Fruit fly (Drosophila melanogaster) whole organism, embryonic: ENCODE measurements around the gene CG33158.

ENCODE experiments used
- Ada2b ChIP-seq: fragments of 200-800 bp; sonication (Bioruptor generic); IDR thresholded peaks from 2 replicates; pipeline ENCODE4 v1.3.6; 2022; ENCODE audit warnings: missing biosample characterization, missing genetic modification characterization
- BtbVII ChIP-seq: fragments of 200-800 bp; sonication (Bioruptor generic); optimal IDR thresholded peaks from 3 replicates; lab custom pipeline; 2017; ENCODE audit warnings: missing biosample characterization, mild to moderate bottlenecking, missing genetic modification characterization
- Bteb2 ChIP-seq: fragments of 200-800 bp; sonication (Bioruptor generic); optimal IDR thresholded peaks from 2 replicates; lab custom pipeline; 2016; ENCODE audit warnings: missing biosample characterization, missing genetic modification characterization
- CG11504 ChIP-seq: fragments of 200-800 bp; sonication (Bioruptor generic); optimal IDR thresholded peaks from 3 replicates; lab custom pipeline; 2019; ENCODE audit warnings: missing biosample characterization, mild to moderate bottlenecking, missing genetic modification characterization, moderate library complexity
- CG12659 ChIP-seq: fragments of 200-800 bp; sonication (Bioruptor generic); optimal IDR thresholded peaks from 3 replicates; lab custom pipeline; 2017; ENCODE audit warnings: mild to moderate bottlenecking, missing biosample characterization, missing genetic modification reagents, missing genetic modification characterization
- CG13296 ChIP-seq: fragments of 200-800 bp; sonication (Bioruptor generic); optimal IDR thresholded peaks from 3 replicates; lab custom pipeline; 2018; ENCODE audit warnings: missing biosample characterization, mild to moderate bottlenecking, missing genetic modification characterization
- CG15601 ChIP-seq: fragments of 200-800 bp; sonication (Bioruptor generic); optimal IDR thresholded peaks from 3 replicates; lab custom pipeline; 2019; ENCODE audit warnings: missing biosample characterization, mild to moderate bottlenecking, missing genetic modification characterization, moderate library complexity
- CG16815 ChIP-seq: fragments of 200-800 bp; sonication (Bioruptor generic); optimal IDR thresholded peaks from 3 replicates; lab custom pipeline; 2017; ENCODE audit warnings: missing biosample characterization, mild to moderate bottlenecking, missing genetic modification characterization
- CG17385 ChIP-seq: fragments of 200-800 bp; sonication (Bioruptor generic); optimal IDR thresholded peaks from 3 replicates; lab custom pipeline; 2018; ENCODE audit warnings: missing biosample characterization, mild to moderate bottlenecking, missing genetic modification characterization
- CG17829 ChIP-seq: fragments of 200-800 bp; optimal IDR thresholded peaks from 2 replicates; lab custom pipeline; 2019; ENCODE audit warnings: missing biosample characterization, mild to moderate bottlenecking, missing genetic modification characterization, moderate library complexity
- CG18011 ChIP-seq: fragments of 200-800 bp; sonication (Bioruptor generic); optimal IDR thresholded peaks from 2 replicates; lab custom pipeline; 2017; ENCODE audit warnings: missing biosample characterization, missing genetic modification characterization, mild to moderate bottlenecking, moderate library complexity, missing genotype
- CG18262 ChIP-seq: fragments of 200-800 bp; optimal IDR thresholded peaks from 3 replicates; lab custom pipeline; 2019; ENCODE audit warnings: missing biosample characterization, mild to moderate bottlenecking, missing genetic modification characterization, moderate library complexity
- CG2129 ChIP-seq: fragments of 200-800 bp; sonication (Bioruptor generic); IDR thresholded peaks from 2 replicates; pipeline ENCODE4 v1.3.6; 2022; ENCODE audit warnings: missing biosample characterization, missing genetic modification characterization; ENCODE audit not compliant: partially characterized antibody
- CG2199 ChIP-seq: fragments of 200-800 bp; sonication (Bioruptor generic); IDR thresholded peaks from 3 replicates; pipeline ENCODE4 v1.3.6; 2022; ENCODE audit warnings: missing biosample characterization, missing genetic modification characterization
- CG2875 ChIP-seq: fragments of 200-800 bp; sonication (Bioruptor generic); optimal IDR thresholded peaks from 2 replicates; lab custom pipeline; 2017; ENCODE audit warnings: missing biosample characterization, mild to moderate bottlenecking, missing genetic modification characterization, missing genetic modification reagents
- CG3163 ChIP-seq: fragments of 200-800 bp; sonication (Bioruptor generic); optimal IDR thresholded peaks from 3 replicates; lab custom pipeline; 2016; ENCODE audit warnings: missing biosample characterization, missing genetic modification characterization
- CG3726 ChIP-seq: fragments of 200-800 bp; sonication (Bioruptor generic); IDR thresholded peaks from 3 replicates; pipeline ENCODE4, ENCODE4 v1.3.6; 2022; ENCODE audit warnings: missing biosample characterization, missing genetic modification characterization
- CG3838 ChIP-seq: fragments of 200-800 bp; sonication (Bioruptor generic); optimal IDR thresholded peaks from 3 replicates; lab custom pipeline; 2016; ENCODE audit warnings: missing biosample characterization, missing genetic modification characterization
- CG6654 ChIP-seq: fragments of 200-800 bp; sonication (Bioruptor generic); optimal IDR thresholded peaks from 2 replicates; lab custom pipeline; 2017; ENCODE audit warnings: missing biosample characterization, mild to moderate bottlenecking, missing genetic modification characterization
- CG6683 ChIP-seq: fragments of 200-800 bp; sonication (Bioruptor generic); optimal IDR thresholded peaks from 2 replicates; lab custom pipeline; 2017; ENCODE audit warnings: missing biosample characterization, mild to moderate bottlenecking, missing genetic modification characterization, missing genetic modification reagents
- CG8089 ChIP-seq: fragments of 200-800 bp; sonication (Bioruptor generic); optimal IDR thresholded peaks from 3 replicates; lab custom pipeline; 2016; ENCODE audit warnings: missing biosample characterization, missing genetic modification characterization
- CG8388 ChIP-seq: fragments of 200-800 bp; sonication (Bioruptor generic); optimal IDR thresholded peaks from 2 replicates; lab custom pipeline; 2019; ENCODE audit warnings: missing biosample characterization, mild to moderate bottlenecking, missing genetic modification characterization, moderate library complexity
- Dbx ChIP-seq: fragments of 200-800 bp; sonication (Bioruptor generic); IDR thresholded peaks from 3 replicates; pipeline ENCODE4 v1.3.6; 2022; ENCODE audit warnings: missing biosample characterization, missing genetic modification characterization
- Ets65A ChIP-seq: fragments of 200-800 bp; sonication (Bioruptor generic); peaks from one replicate; lab custom pipeline; 2016; ENCODE audit warnings: missing biosample characterization, missing genetic modification characterization
- Gug ChIP-seq: fragments of 200-800 bp; sonication (Bioruptor generic); IDR thresholded peaks from 4 replicates; pipeline ENCODE4 v1.3.6; 2022; ENCODE audit warnings: missing biosample characterization, missing genetic modification characterization
- MBD-R2 ChIP-seq: fragments of 200-800 bp; sonication (Bioruptor generic); IDR thresholded peaks from 2 replicates; pipeline ENCODE4 v1.3.6; 2022; ENCODE audit warnings: missing biosample characterization, missing genetic modification characterization
- Myb ChIP-seq: fragments of 200-800 bp; sonication (Bioruptor generic); optimal IDR thresholded peaks from 2 replicates; lab custom pipeline; 2016; ENCODE audit warnings: missing biosample characterization, missing genetic modification characterization
- NC2β ChIP-seq: fragments of 200-800 bp; sonication (Bioruptor generic); optimal IDR thresholded peaks from 2 replicates; lab custom pipeline; 2016; ENCODE audit warnings: missing biosample characterization, missing genetic modification characterization
- Oaz ChIP-seq: fragments of 200-800 bp; sonication (Bioruptor generic); IDR thresholded peaks from 2 replicates; pipeline ENCODE4 v1.3.6; 2022; ENCODE audit warnings: missing biosample characterization, missing genetic modification characterization
- Sry-β ChIP-seq: fragments of 200-800 bp; sonication (Bioruptor generic); optimal IDR thresholded peaks from 2 replicates; lab custom pipeline; 2018; ENCODE audit warnings: missing biosample characterization, mild to moderate bottlenecking, missing genetic modification characterization, moderate library complexity
- Ssrp ChIP-seq: fragments of 200-800 bp; sonication (Bioruptor generic); optimal IDR thresholded peaks from 2 replicates; lab custom pipeline; 2018; ENCODE audit warnings: missing biosample characterization, mild to moderate bottlenecking, missing genetic modification characterization, moderate library complexity
- TFAM ChIP-seq: fragments of 200-800 bp; sonication (Bioruptor generic); optimal IDR thresholded peaks from 2 replicates; lab custom pipeline; 2017; ENCODE audit warnings: missing biosample characterization, missing genetic modification characterization, inconsistent platforms
- Xbp1 ChIP-seq: fragments of 200-800 bp; sonication (Bioruptor generic); optimal IDR thresholded peaks from 3 replicates; lab custom pipeline; 2016; ENCODE audit warnings: missing biosample characterization, mild to moderate bottlenecking, missing genetic modification characterization
- ap ChIP-seq: fragments of 200-800 bp; sonication (Bioruptor generic); IDR thresholded peaks from 2 replicates; pipeline ENCODE4 v1.3.6; 2022; ENCODE audit warnings: missing biosample characterization, missing genetic modification characterization
- cwo ChIP-seq: fragments of 200-800 bp; sonication (Bioruptor generic); optimal IDR thresholded peaks from 3 replicates; lab custom pipeline; 2017; ENCODE audit warnings: missing biosample characterization, missing genetic modification characterization, mild to moderate bottlenecking, moderate library complexity, missing genetic modification reagents
- ewg ChIP-seq: fragments of 200-800 bp; sonication (Bioruptor generic); optimal IDR thresholded peaks from 3 replicates; lab custom pipeline; 2017; ENCODE audit warnings: mild to moderate bottlenecking, missing biosample characterization, missing genetic modification reagents, missing genetic modification characterization
- hkb ChIP-seq, 2 experiments: fragments of 200-800 bp in 1 of 2; fragments of >200 bp in 1 of 2; sonication (Bioruptor generic) in 1 of 2; IDR thresholded peaks in 1 of 2; optimal IDR thresholded peaks in 1 of 2; 2 replicates each; pipeline versions ENCODE4 v1.3.6 to Lab custom; 2017 to 2022; ENCODE audit warnings: missing biosample characterization in 1 of 2, missing genetic modification characterization in 1 of 2
- kni ChIP-seq: fragments of 200-800 bp; sonication (Bioruptor generic); optimal IDR thresholded peaks from 3 replicates; lab custom pipeline; 2017; ENCODE audit warnings: mild to moderate bottlenecking, missing biosample characterization, missing genetic modification reagents, missing genetic modification characterization
- knrl ChIP-seq: fragments of 200-800 bp; sonication (Bioruptor generic); IDR thresholded peaks from 3 replicates; pipeline ENCODE4 v1.3.6; 2022; ENCODE audit warnings: missing biosample characterization, missing genetic modification characterization; ENCODE audit not compliant: partially characterized antibody
- prd ChIP-seq, 3 experiments: fragments of >200 bp in 2 of 3; fragments of 200-800 bp in 1 of 3; sonication (Bioruptor generic) in 1 of 3; optimal IDR thresholded peaks in 2 of 3; IDR thresholded peaks in 1 of 3; 2 replicates in 2 of 3; 3 replicates in 1 of 3; pipeline versions ENCODE4 v1.3.6 to Lab custom; 2017 to 2022; ENCODE audit warnings: missing biosample characterization in 1 of 3, missing genetic modification characterization in 1 of 3
- repo ChIP-seq: fragments of 200-800 bp; sonication (Bioruptor generic); optimal IDR thresholded peaks from 2 replicates; lab custom pipeline; 2016; ENCODE audit warnings: missing biosample characterization, missing genetic modification characterization
- sisA ChIP-seq: fragments of 200-800 bp; sonication (Bioruptor generic); IDR thresholded peaks from 2 replicates; pipeline ENCODE4 v1.3.6; 2022; ENCODE audit warnings: missing biosample characterization, missing genetic modification characterization
- sna ChIP-seq: fragments of 200-800 bp; sonication (Bioruptor generic); IDR thresholded peaks from 2 replicates; pipeline ENCODE4 v1.3.6; 2022; ENCODE audit warnings: missing biosample characterization, missing genetic modification characterization; ENCODE audit not compliant: partially characterized antibody
- so ChIP-seq: fragments of 200-800 bp; sonication (Bioruptor generic); IDR thresholded peaks from 3 replicates; pipeline ENCODE4 v1.3.6; 2022; ENCODE audit warnings: missing biosample characterization, missing genetic modification characterization
- unpg ChIP-seq: fragments of 200-800 bp; sonication (Bioruptor generic); optimal IDR thresholded peaks from 3 replicates; lab custom pipeline; 2018; ENCODE audit warnings: missing biosample characterization, mild to moderate bottlenecking, missing genetic modification characterization, moderate library complexity
- vvl ChIP-seq: fragments of 200-800 bp; sonication (Bioruptor generic); IDR thresholded peaks from 2 replicates; pipeline ENCODE4 v1.3.6; 2022; ENCODE audit warnings: missing biosample characterization, missing genetic modification characterization
- zen ChIP-seq: fragments of 200-800 bp; sonication (Bioruptor generic); optimal IDR thresholded peaks from 3 replicates; lab custom pipeline; 2018; ENCODE audit warnings: missing biosample characterization, mild to moderate bottlenecking, missing genetic modification characterization, moderate library complexity
- zfh2 ChIP-seq: fragments of 200-800 bp; sonication (Bioruptor generic); optimal IDR thresholded peaks from 2 replicates; lab custom pipeline; 2016; ENCODE audit warnings: missing biosample characterization, missing genetic modification characterization

Gene CG33158

DNA sequence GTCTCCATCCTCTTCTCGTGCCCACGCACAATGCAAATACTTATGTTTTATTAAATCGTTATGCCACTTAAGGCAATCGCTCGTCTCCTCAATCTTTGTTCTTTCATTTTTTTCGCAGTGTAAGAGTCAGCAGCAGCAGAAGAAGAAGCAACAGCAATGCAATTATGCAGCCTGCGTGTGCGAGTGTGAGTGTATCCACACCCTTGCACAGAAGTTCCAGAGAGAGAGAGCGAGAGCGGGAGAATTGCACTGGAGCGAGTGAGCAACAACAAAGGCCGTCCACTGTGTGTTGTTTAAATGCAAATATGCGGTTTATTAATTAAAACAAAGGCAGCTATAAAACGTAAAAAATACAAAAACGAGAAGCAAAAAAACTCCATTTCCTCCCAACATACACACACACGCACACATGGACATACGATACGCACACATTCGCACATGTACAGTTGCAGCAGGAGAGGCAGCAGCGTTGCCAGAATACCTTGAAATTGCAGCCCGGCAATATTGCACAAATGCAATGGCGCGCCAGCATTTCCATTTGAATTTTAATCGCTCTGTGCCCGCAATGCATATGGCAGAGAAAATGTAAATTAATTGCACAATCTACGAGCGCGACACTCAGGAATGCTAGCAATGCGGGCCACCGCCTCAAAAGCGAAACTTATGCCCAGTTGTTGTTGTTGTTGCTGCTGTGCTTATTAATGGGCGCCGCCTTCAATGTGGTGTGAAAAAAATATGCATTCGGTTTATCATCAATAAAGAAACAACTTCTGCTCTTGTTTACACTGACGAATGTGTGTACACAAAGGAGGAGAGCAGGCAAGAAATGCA lies 10.6 kb upstream of the CG33158 start (continued):
- peak; percentile 59 for TF ChIP-seq NC2β
- TF ChIP-seq cwo (GFP tag; lab: Kevin White, UChicago): no peak
- no peak for TF ChIP-seq CG18011 (GFP tag; lab: Kevin White, UChicago)
- no peak for TF ChIP-seq BtbVII
- no peak for TF ChIP-seq Xbp1 (GFP tag; lab: Kevin White, UChicago)
- TF ChIP-seq Myb (GFP tag; lab: Kevin White, UChicago): no peak
- peak; percentile 34 for TF ChIP-seq CG18262
- TF ChIP-seq CG8388 (GFP tag; lab: Kevin White, UChicago): no peak
- TF ChIP-seq CG2199: no peak
- TF ChIP-seq CG8089 (GFP tag; lab: Kevin White, UChicago): peak; percentile 59
- TF ChIP-seq zfh2 (GFP tag; lab: Kevin White, UChicago): no peak
- TF ChIP-seq Ada2b (GFP tag; lab: Robert Waterston, UW): no peak
- no peak for TF ChIP-seq Ssrp (tag; lab: Kevin White, UChicago)
- TF ChIP-seq CG17829 (tag; lab: Kevin White, UChicago): peak; percentile 31
- no peak for TF ChIP-seq CG3726
- peak; percentile 94 for TF ChIP-seq kni (GFP tag; lab: Kevin White, UChicago)
- TF ChIP-seq repo: peak; percentile 19
- no peak for TF ChIP-seq Ets65A (GFP tag; lab: Kevin White, UChicago)
- TF ChIP-seq ewg (GFP tag; lab: Kevin White, UChicago): no peak
- TF ChIP-seq Bteb2 (GFP tag; lab: Kevin White, UChicago): no peak
- TF ChIP-seq hkb (optimal IDR thresholded peaks at IDR 0.05; lab: Kevin White, UChicago): no peak
- TF ChIP-seq hkb (GFP tag; IDR thresholded peaks at IDR 0.05; lab: Robert Waterston, UW): no peak
- TF ChIP-seq knrl: no peak
- peak; percentile 2 for TF ChIP-seq CG11504 (tag; lab: Kevin White, UChicago)
- peak; percentile 88 for TF ChIP-seq CG17385 (GFP tag; lab: Kevin White, UChicago)
- TF ChIP-seq MBD-R2 (GFP tag; lab: Robert Waterston, UW): no peak
- TF ChIP-seq CG2875: peak; percentile 59
- 0 out of 3 replicates have a peak, but pooled peaks have one; percentile 41 for TF ChIP-seq so
- TF ChIP-seq sna (GFP tag; lab: Robert Waterston, UW): no peak
- TF ChIP-seq vvl: peak; percentile 56; the same call in 1 of the 2 replicates
- TF ChIP-seq prd (optimal IDR thresholded peaks at IDR 0.05; lab: Kevin White, UChicago): no peak
- TF ChIP-seq prd (GFP tag; IDR thresholded peaks at IDR 0.05; lab: Robert Waterston, UW): peak; percentile 63
- no peak for TF ChIP-seq sisA (GFP tag; lab: Robert Waterston, UW)
- no peak for TF ChIP-seq CG2129 (GFP tag; lab: Robert Waterston, UW)
- TF ChIP-seq Sry-β (GFP tag; lab: Kevin White, UChicago): no peak
- TF ChIP-seq CG3838 (GFP tag; lab: Kevin White, UChicago): no peak
- no peak; the same call in 3 of the 4 replicates for TF ChIP-seq Gug (GFP tag; lab: Robert Waterston, UW)
- TF ChIP-seq CG3163 (GFP tag; lab: Kevin White, UChicago): peak; percentile 33
- no peak for TF ChIP-seq unpg (GFP tag; lab: Kevin White, UChicago)
- TF ChIP-seq CG6683 (GFP tag; lab: Kevin White, UChicago): no peak
- TF ChIP-seq CG6654 (GFP tag; lab: Kevin White, UChicago): no peak
- no peak for TF ChIP-seq CG12659 (GFP tag; lab: Kevin White, UChicago)
- peak; percentile 37 for TF ChIP-seq zen (tag; lab: Kevin White, UChicago)
- no peak for TF ChIP-seq Oaz (GFP tag; lab: Robert Waterston, UW)
- no peak for TF ChIP-seq TFAM
- TF ChIP-seq ap (GFP tag; lab: Robert Waterston, UW): no peak
- TF ChIP-seq CG13296 (GFP tag; lab: Kevin White, UChicago): no peak
- TF ChIP-seq CG15601 (tag; lab: Kevin White, UChicago): peak; percentile 44
- TF ChIP-seq Dbx: no peak
- peak; percentile 14 for TF ChIP-seq CG16815
